Fruit fly (Drosophila melanogaster) whole organism, pupa: Measurements from ENCODE around the gene CG43783.

ENCODE experiments used
- CG12605 ChIP-seq: fragments of 200-800 bp; sonication (Bioruptor generic); IDR thresholded peaks from 2 replicates; pipeline ENCODE4 v1.3.6; 2022; ENCODE audit warnings: missing biosample characterization, missing genetic modification characterization
- CG13204 ChIP-seq: fragments of 200-800 bp; sonication (Bioruptor generic); optimal IDR thresholded peaks from 2 replicates; lab custom pipeline; 2018; ENCODE audit warnings: missing biosample characterization, mild to moderate bottlenecking, missing genetic modification characterization, moderate library complexity
- CG14655 ChIP-seq: fragments of 200-800 bp; sonication (Bioruptor generic); optimal IDR thresholded peaks from 3 replicates; lab custom pipeline; 2017; ENCODE audit warnings: mild to moderate bottlenecking, missing biosample characterization, missing genetic modification reagents, missing genetic modification characterization
- CG15710 ChIP-seq: fragments of 200-800 bp; sonication (Bioruptor generic); optimal IDR thresholded peaks from 2 replicates; lab custom pipeline; 2018; ENCODE audit warnings: missing biosample characterization, mild to moderate bottlenecking, missing genetic modification characterization, moderate library complexity
- CG32121 ChIP-seq: fragments of 200-800 bp; sonication (Bioruptor generic); IDR thresholded peaks from 2 replicates; pipeline ENCODE4 v1.3.6; 2022; ENCODE audit warnings: missing biosample characterization, missing genetic modification characterization
- CG4496 ChIP-seq: fragments of 200-800 bp; sonication (Bioruptor generic); IDR thresholded peaks from 3 replicates; pipeline ENCODE4 v1.3.6; 2022; ENCODE audit warnings: missing biosample characterization, missing genetic modification characterization
- CG8159 ChIP-seq: fragments of 200-800 bp; sonication (Bioruptor generic); optimal IDR thresholded peaks from 3 replicates; lab custom pipeline; 2018; ENCODE audit warnings: missing biosample characterization, mild to moderate bottlenecking, missing genetic modification characterization, moderate library complexity
- EcR ChIP-seq: fragments of 200-800 bp; sonication (Bioruptor generic); optimal IDR thresholded peaks from 3 replicates; lab custom pipeline; 2019; ENCODE audit warnings: missing biosample characterization, missing genetic modification characterization, mild to moderate bottlenecking, moderate library complexity, missing genetic modification reagents

DNA sequence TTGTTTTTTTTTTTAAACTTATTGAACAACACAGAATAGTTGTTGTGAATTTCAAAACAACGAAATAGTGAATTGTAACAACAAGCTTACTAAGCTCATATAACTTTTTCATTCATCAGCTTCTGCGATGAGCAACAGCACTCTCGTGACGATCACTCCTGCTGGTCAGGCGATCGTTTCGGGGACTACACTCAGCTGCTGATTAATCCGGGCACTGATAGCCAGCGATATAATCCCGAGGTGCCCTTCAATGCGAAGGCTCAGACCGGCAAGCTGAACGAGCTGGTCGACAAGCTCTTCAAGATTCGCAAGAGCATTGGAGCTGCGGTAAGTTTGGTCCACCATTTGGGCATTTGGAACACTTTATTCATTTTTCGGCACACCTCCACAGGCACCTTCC lies 65.5 kb downstream of the CG43783 start, which contains the start of gene CG43169:
- no peak for TF ChIP-seq CG4496 (GFP tag; lab: Robert Waterston, UW)
- no peak for TF ChIP-seq CG15710 (tag; lab: Kevin White, UChicago)
- TF ChIP-seq CG12605 (GFP tag; lab: Robert Waterston, UW): no peak
- TF ChIP-seq EcR: no peak
- no peak for TF ChIP-seq CG32121 (GFP tag; lab: Robert Waterston, UW)
- no peak for TF ChIP-seq CG14655 (GFP tag; lab: Kevin White, UChicago)
- TF ChIP-seq CG13204 (GFP tag; lab: Kevin White, UChicago): no peak
- no peak for TF ChIP-seq CG8159
